Worm (Caenorhabditis elegans) whole organism, L3 larva: ENCODE measurements around the gene H35N09.1.

Experiments
- R02D3.7 ChIP-seq: fragments of 150-350 bp; optimal IDR thresholded peaks from 2 replicates; lab custom pipeline; 2014; ENCODE audit warnings: missing biosample characterization, missing genetic modification characterization
- ZK546.5 ChIP-seq: sonication (generic microtip); optimal IDR thresholded peaks from 2 replicates; lab custom pipeline; 2017; ENCODE audit warnings: missing biosample characterization, missing genetic modification characterization
- aly-2 ChIP-seq: fragments of 150-350 bp; optimal IDR thresholded peaks from 2 replicates; lab custom pipeline; 2014; ENCODE audit warnings: missing biosample characterization, missing genetic modification characterization
- ama-1 ChIP-seq: fragments of 150-350 bp; optimal IDR thresholded peaks from 2 replicates; lab custom pipeline; 2018
- ceh-16 ChIP-seq: sonication (generic microtip); optimal IDR thresholded peaks from 2 replicates; lab custom pipeline; 2017; ENCODE audit warnings: missing biosample characterization, missing genetic modification characterization
- ceh-28 ChIP-seq: fragments of 150-350 bp; optimal IDR thresholded peaks from 2 replicates; lab custom pipeline; 2014; ENCODE audit warnings: missing biosample characterization, missing genetic modification reagents, missing genetic modification characterization
- ceh-82 ChIP-seq: fragments of 150-350 bp; optimal IDR thresholded peaks from 2 replicates; lab custom pipeline; 2014; ENCODE audit warnings: missing biosample characterization, missing genetic modification characterization
- ceh-9 ChIP-seq: sonication (generic microtip); optimal IDR thresholded peaks from 2 replicates; lab custom pipeline; 2018; ENCODE audit warnings: missing biosample characterization, missing genetic modification characterization
- daf-12 ChIP-seq: fragments of 150-350 bp; optimal IDR thresholded peaks from 2 replicates; lab custom pipeline; 2014; ENCODE audit warnings: missing biosample characterization, missing genetic modification reagents, missing genetic modification characterization
- egl-27 ChIP-seq: sonication (generic microtip); optimal IDR thresholded peaks from 4 replicates; lab custom pipeline; 2017; ENCODE audit warnings: missing biosample characterization, missing genetic modification reagents, missing genetic modification characterization
- egl-5 ChIP-seq: fragments of 150-350 bp; optimal IDR thresholded peaks from 2 replicates; lab custom pipeline; 2017; ENCODE audit warnings: missing biosample characterization, missing genetic modification reagents, missing genetic modification characterization, inconsistent platforms
- elt-1 ChIP-seq: fragments of 150-350 bp; optimal IDR thresholded peaks from 2 replicates; lab custom pipeline; 2014; ENCODE audit warnings: missing biosample characterization, missing genetic modification characterization
- elt-2 ChIP-seq: sonication (generic microtip); optimal IDR thresholded peaks from 2 replicates; lab custom pipeline; 2016; ENCODE audit warnings: missing genetic modification reagents, mild to moderate bottlenecking, missing genetic modification characterization, missing compliant biosample characterization
- elt-3 ChIP-seq, 3 experiments: fragments of 150-350 bp in 1 of 3; sonication (generic microtip) in 2 of 3; optimal IDR thresholded peaks; 2 replicates in 2 of 3; 4 replicates in 1 of 3; lab custom pipeline; 2014 to 2017; ENCODE audit warnings: missing biosample characterization in 3 of 3, missing genetic modification characterization in 3 of 3
- eor-1 ChIP-seq, 2 experiments: fragments of 150-350 bp; optimal IDR thresholded peaks; 2 replicates each; lab custom pipeline; 2014 to 2018; ENCODE audit warnings: missing biosample characterization in 2 of 2, missing genetic modification characterization in 2 of 2
- fkh-10 ChIP-seq: sonication (generic microtip); optimal IDR thresholded peaks from 2 replicates; lab custom pipeline; 2017; ENCODE audit warnings: missing biosample characterization, missing genetic modification reagents, missing genetic modification characterization
- fkh-2 ChIP-seq: fragments of 150-350 bp; optimal IDR thresholded peaks from 2 replicates; lab custom pipeline; 2014; ENCODE audit warnings: missing biosample characterization, missing genetic modification reagents, missing genetic modification characterization
- fos-1 ChIP-seq: fragments of 150-350 bp; optimal IDR thresholded peaks from 2 replicates; lab custom pipeline; 2014; ENCODE audit warnings: missing biosample characterization, missing genetic modification characterization
- hmg-11 ChIP-seq: sonication (generic microtip); optimal IDR thresholded peaks from 2 replicates; lab custom pipeline; 2016; ENCODE audit warnings: missing genetic modification characterization, missing compliant biosample characterization
- jun-1 ChIP-seq: fragments of 150-350 bp; optimal IDR thresholded peaks from 2 replicates; lab custom pipeline; 2014; ENCODE audit warnings: missing biosample characterization, missing genetic modification reagents, missing genetic modification characterization
- lin-15B ChIP-seq: fragments of 150-350 bp; optimal IDR thresholded peaks from 2 replicates; lab custom pipeline; 2014; ENCODE audit warnings: missing biosample characterization, missing genetic modification characterization
- lin-39 ChIP-seq: fragments of 150-350 bp; optimal IDR thresholded peaks from 2 replicates; lab custom pipeline; 2018; ENCODE audit warnings: missing biosample characterization, missing genetic modification reagents, missing genetic modification characterization
- lsy-12 ChIP-seq: sonication (generic microtip); optimal IDR thresholded peaks from 2 replicates; lab custom pipeline; 2016; ENCODE audit warnings: mild to moderate bottlenecking, missing genetic modification characterization, missing compliant biosample characterization
- mdl-1 ChIP-seq: fragments of 150-350 bp; optimal IDR thresholded peaks from 2 replicates; lab custom pipeline; 2014; ENCODE audit warnings: missing biosample characterization, missing genetic modification characterization
- mml-1 ChIP-seq: fragments of 150-350 bp; sonication (generic microtip); optimal IDR thresholded peaks from 3 replicates; lab custom pipeline; 2014; ENCODE audit warnings: missing biosample characterization, missing genetic modification characterization
- nfya-1 ChIP-seq: sonication (generic microtip); optimal IDR thresholded peaks from 2 replicates; lab custom pipeline; 2017; ENCODE audit warnings: missing genetic modification characterization, mild to moderate bottlenecking, missing compliant biosample characterization, antibody characterized with exemption, moderate library complexity; ENCODE audit not compliant: insufficient read depth
- nhr-11 ChIP-seq: fragments of 150-350 bp; optimal IDR thresholded peaks from 2 replicates; lab custom pipeline; 2014; ENCODE audit warnings: missing biosample characterization, missing genetic modification characterization
- nhr-12 ChIP-seq: fragments of 150-350 bp; optimal IDR thresholded peaks from 2 replicates; lab custom pipeline; 2014; ENCODE audit warnings: missing biosample characterization, missing genetic modification characterization
- nhr-23 ChIP-seq: fragments of 150-350 bp; optimal IDR thresholded peaks from 2 replicates; lab custom pipeline; 2014; ENCODE audit warnings: missing biosample characterization, missing genetic modification reagents, missing genetic modification characterization
- nhr-237 ChIP-seq: fragments of 150-350 bp; optimal IDR thresholded peaks from 2 replicates; lab custom pipeline; 2014; ENCODE audit warnings: missing biosample characterization, missing genetic modification characterization
- nhr-25 ChIP-seq: sonication (generic microtip); optimal IDR thresholded peaks from 2 replicates; lab custom pipeline; 2017; ENCODE audit warnings: missing biosample characterization, missing genetic modification characterization
- nhr-28 ChIP-seq: fragments of 150-350 bp; optimal IDR thresholded peaks from 2 replicates; lab custom pipeline; 2014; ENCODE audit warnings: missing biosample characterization, missing genetic modification characterization
- nhr-43 ChIP-seq: sonication (generic microtip); optimal IDR thresholded peaks from 2 replicates; lab custom pipeline; 2016; ENCODE audit warnings: mild to moderate bottlenecking, missing genetic modification characterization, missing compliant biosample characterization; ENCODE audit not compliant: poor library complexity, severe bottlenecking
- nhr-67 ChIP-seq: fragments of 150-350 bp; optimal IDR thresholded peaks from 2 replicates; lab custom pipeline; 2014; ENCODE audit warnings: missing biosample characterization, missing genetic modification characterization
- nhr-76 ChIP-seq: fragments of 150-350 bp; sonication (generic microtip); optimal IDR thresholded peaks from 5 replicates; lab custom pipeline; 2014; ENCODE audit warnings: missing biosample characterization, missing genetic modification characterization
- nhr-77 ChIP-seq: fragments of 150-350 bp; optimal IDR thresholded peaks from 2 replicates; lab custom pipeline; 2014; ENCODE audit warnings: missing biosample characterization, missing genetic modification characterization
- pha-4 ChIP-seq: fragments of 150-350 bp; optimal IDR thresholded peaks from 2 replicates; lab custom pipeline; 2014; ENCODE audit warnings: missing biosample characterization, missing genetic modification reagents, missing genetic modification characterization
- pqm-1 ChIP-seq: fragments of 150-350 bp; optimal IDR thresholded peaks from 2 replicates; lab custom pipeline; 2017; ENCODE audit warnings: missing biosample characterization, missing genetic modification characterization, inconsistent platforms
- sea-2 ChIP-seq: fragments of 150-350 bp; sonication (generic microtip); optimal IDR thresholded peaks from 4 replicates; lab custom pipeline; 2014; ENCODE audit warnings: missing biosample characterization, missing genetic modification reagents, missing genetic modification characterization
- skn-1 ChIP-seq: fragments of 150-350 bp; optimal IDR thresholded peaks from 2 replicates; lab custom pipeline; 2014; ENCODE audit warnings: missing biosample characterization, missing genetic modification characterization
- snpc-4 ChIP-seq: fragments of 150-350 bp; optimal IDR thresholded peaks from 2 replicates; lab custom pipeline; 2014; ENCODE audit warnings: missing biosample characterization, missing genetic modification characterization
- tbx-2 ChIP-seq: sonication (generic microtip); optimal IDR thresholded peaks from 2 replicates; lab custom pipeline; 2016; ENCODE audit warnings: mild to moderate bottlenecking, missing genetic modification characterization, missing compliant biosample characterization
- unc-39 ChIP-seq: sonication (generic microtip); optimal IDR thresholded peaks from 4 replicates; lab custom pipeline; 2017; ENCODE audit warnings: missing biosample characterization, missing genetic modification characterization
- unc-62 ChIP-seq: fragments of 150-350 bp; sonication (generic microtip); optimal IDR thresholded peaks from 4 replicates; lab custom pipeline; 2014; ENCODE audit warnings: missing biosample characterization, missing genetic modification reagents, missing genetic modification characterization
- zag-1 ChIP-seq: fragments of 150-350 bp; optimal IDR thresholded peaks from 2 replicates; lab custom pipeline; 2014; ENCODE audit warnings: missing biosample characterization, missing genetic modification characterization
- ztf-11 ChIP-seq: fragments of 150-350 bp; optimal IDR thresholded peaks from 2 replicates; lab custom pipeline; 2014; ENCODE audit warnings: missing biosample characterization, missing genetic modification characterization
- ztf-4 ChIP-seq: fragments of 150-350 bp; optimal IDR thresholded peaks from 2 replicates; lab custom pipeline; 2014; ENCODE audit warnings: missing biosample characterization, missing genetic modification characterization

The H35N09.1 gene

ce11 chrX:8608756-8609155, 3.6 kb downstream of the H35N09.1 start:
- TF ChIP-seq nhr-237 (tag; lab: Kevin White, UChicago) (no peak), sea-2 (no peak), eor-1 (tag; optimal IDR thresholded peaks at IDR 0.05; lab: Kevin White, UChicago) (no peak), pqm-1 (tag; lab: Kevin White, UChicago) (peak; percentile 44), ceh-82 (tag; lab: Kevin White, UChicago) (no peak), pha-4 (tag; lab: Kevin White, UChicago) (no peak), snpc-4 (tag; lab: Kevin White, UChicago) (no peak), elt-3 (tag; optimal IDR thresholded peaks at IDR 0.05; lab: Kevin White, UChicago) (peak in 1 of 3 experiments; percentile 37), skn-1 (tag; lab: Kevin White, UChicago) (no peak), ceh-28 (tag; lab: Kevin White, UChicago) (no peak), fos-1 (tag; lab: Kevin White, UChicago) (no peak), nhr-23 (no peak), ztf-11 (tag; lab: Kevin White, UChicago) (no peak), lsy-12 (tag; lab: Kevin White, UChicago) (no peak), egl-5 (tag; lab: Kevin White, UChicago) (no peak), fkh-2 (tag; lab: Kevin White, UChicago) (no peak), ZK546.5 (tag; lab: Kevin White, UChicago) (no peak), unc-39 (tag; lab: Kevin White, UChicago) (no peak), nhr-67 (tag; lab: Kevin White, UChicago) (no peak), nhr-25 (tag; lab: Kevin White, UChicago) (peak; percentile 18), tbx-2 (tag; lab: Kevin White, UChicago) (no peak), nhr-28 (tag; lab: Kevin White, UChicago) (no peak), nhr-77 (tag; lab: Kevin White, UChicago) (peak; percentile 39), fkh-10 (GFP tag; lab: Kevin White, UChicago) (no peak), nfya-1 (tag; lab: Kevin White, UChicago) (peak; percentile 50), zag-1 (tag; lab: Kevin White, UChicago) (no peak), ceh-9 (tag; lab: Kevin White, UChicago) (no peak), lin-15B (tag; lab: Kevin White, UChicago) (no peak), nhr-11 (tag; lab: Kevin White, UChicago) (no peak), elt-1 (tag; lab: Kevin White, UChicago) (no peak), R02D3.7 (tag; lab: Kevin White, UChicago) (no peak), daf-12 (tag; lab: Kevin White, UChicago) (no peak), unc-62 (GFP tag; lab: Kevin White, UChicago) (no peak), nhr-43 (tag; lab: Kevin White, UChicago) (peak; percentile 65), nhr-76 (no peak), aly-2 (tag; lab: Kevin White, UChicago) (no peak), egl-27 (tag; lab: Kevin White, UChicago) (no peak), ceh-16 (tag; lab: Kevin White, UChicago) (no peak), ama-1 (lab: Kevin White, UChicago) (no peak), ztf-4 (tag; lab: Kevin White, UChicago) (no peak), nhr-12 (tag; lab: Kevin White, UChicago) (no peak), mml-1 (tag; lab: Kevin White, UChicago) (no peak), mdl-1 (tag; lab: Kevin White, UChicago) (no peak), lin-39 (tag; lab: Kevin White, UChicago) (no peak), hmg-11 (no peak), jun-1 (tag; lab: Kevin White, UChicago) (no peak), elt-2 (peak; percentile 47)
